Worm (Caenorhabditis elegans): ENCODE results near the gene M176.10.
A peak's percentile ranks its signal among the peaks of the same experiment; 100 is the strongest.

DNA sequence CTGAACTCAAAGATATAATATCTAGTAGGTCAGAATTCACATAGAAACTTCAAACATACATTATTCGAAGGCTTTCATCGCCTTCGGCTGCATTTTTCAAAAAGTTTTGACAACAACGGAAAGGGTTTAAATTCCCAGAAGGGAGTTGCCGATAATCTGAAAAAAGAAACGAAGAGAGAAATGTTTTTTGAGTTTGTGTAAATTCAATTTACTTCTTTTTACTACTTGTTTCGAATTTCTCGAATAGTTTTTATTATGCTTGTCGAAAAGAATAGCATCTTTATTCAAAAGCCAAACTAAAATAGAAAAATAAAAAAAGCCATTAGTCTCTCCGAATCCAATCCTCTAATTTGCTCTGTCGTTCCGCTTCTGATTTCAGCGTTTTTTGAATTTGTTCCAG is 5.1 kb upstream of the M176.10 start:
- TF ChIP-seq fos-1 (tag; optimal IDR thresholded peaks at IDR 0.05) (no peak), aly-2 (tag; optimal IDR thresholded peaks at IDR 0.05) (no peak), nhr-237 (tag; optimal IDR thresholded peaks at IDR 0.05) (no peak), nhr-28 (tag; optimal IDR thresholded peaks at IDR 0.05) (no peak), fkh-10 (GFP tag; optimal IDR thresholded peaks at IDR 0.05) (peak; percentile 75), nhr-11 (tag; optimal IDR thresholded peaks at IDR 0.05) (no peak)

Measured in whole organism, L3 larva.